Worm (Caenorhabditis elegans) whole organism, mixed stage, embryonic: ENCODE data around the gene haao-1.

Experiments
- M03D4.4 ChIP-seq: sonication (generic microtip); optimal IDR thresholded peaks from 2 replicates; lab custom pipeline; 2017; ENCODE audit warnings: mild to moderate bottlenecking, missing genetic modification characterization, missing compliant biosample characterization
- bed-3 ChIP-seq: fragments of 200-800 bp; sonication (Bioruptor generic); optimal IDR thresholded peaks from 3 replicates; lab custom pipeline; 2018; ENCODE audit warnings: mild to moderate bottlenecking, missing genetic modification characterization, moderate library complexity, missing compliant biosample characterization
- blmp-1 ChIP-seq: fragments of 150-350 bp; optimal IDR thresholded peaks from 2 replicates; lab custom pipeline; 2014; ENCODE audit warnings: missing biosample characterization, missing genetic modification characterization
- ceh-39 ChIP-seq: fragments of 150-350 bp; optimal IDR thresholded peaks from 2 replicates; lab custom pipeline; 2014; ENCODE audit warnings: missing biosample characterization, missing genetic modification characterization
- ceh-43 ChIP-seq: fragments of 200-800 bp; sonication (Bioruptor generic); optimal IDR thresholded peaks from 2 replicates; lab custom pipeline; 2018; ENCODE audit warnings: mild to moderate bottlenecking, missing genetic modification characterization, moderate library complexity, missing compliant biosample characterization
- ceh-83 ChIP-seq: fragments of 200-800 bp; sonication (Bioruptor generic); optimal IDR thresholded peaks from 2 replicates; lab custom pipeline; 2018; ENCODE audit warnings: mild to moderate bottlenecking, missing genetic modification characterization, missing compliant biosample characterization
- ces-1 ChIP-seq: fragments of 150-350 bp; optimal IDR thresholded peaks from 2 replicates; lab custom pipeline; 2014; ENCODE audit warnings: missing biosample characterization, missing genetic modification reagents, missing genetic modification characterization
- cnd-1 ChIP-seq: fragments of 200-800 bp; sonication (Bioruptor generic); optimal IDR thresholded peaks from 2 replicates; lab custom pipeline; 2018; ENCODE audit warnings: mild to moderate bottlenecking, missing genetic modification characterization, missing compliant biosample characterization
- drap-1 ChIP-seq: fragments of 200-800 bp; sonication (Bioruptor generic); optimal IDR thresholded peaks from 3 replicates; lab custom pipeline; 2018; ENCODE audit warnings: mild to moderate bottlenecking, missing genetic modification characterization, missing compliant biosample characterization
- elt-1 ChIP-seq: sonication (generic microtip); optimal IDR thresholded peaks from 2 replicates; lab custom pipeline; 2017; ENCODE audit warnings: missing genetic modification characterization, mild to moderate bottlenecking, missing compliant biosample characterization, antibody characterized with exemption, moderate library complexity, borderline replicate concordance; ENCODE audit not compliant: insufficient read depth
- elt-3 ChIP-seq: fragments of 150-350 bp; optimal IDR thresholded peaks from 2 replicates; lab custom pipeline; 2014; ENCODE audit warnings: missing biosample characterization, missing genetic modification characterization
- flh-1 ChIP-seq: fragments of 200-800 bp; sonication (Bioruptor generic); optimal IDR thresholded peaks from 2 replicates; lab custom pipeline; 2018; ENCODE audit warnings: mild to moderate bottlenecking, missing genetic modification characterization, moderate library complexity, missing compliant biosample characterization
- ham-2 ChIP-seq: fragments of 200-800 bp; sonication (Bioruptor generic); optimal IDR thresholded peaks from 2 replicates; lab custom pipeline; 2018; ENCODE audit warnings: mild to moderate bottlenecking, missing genetic modification characterization, missing compliant biosample characterization
- hlh-1 ChIP-seq: fragments of 150-350 bp; optimal IDR thresholded peaks from 2 replicates; lab custom pipeline; 2014; ENCODE audit warnings: missing biosample characterization, missing genetic modification reagents, missing genetic modification characterization
- lin-13 ChIP-seq: fragments of 150-350 bp; optimal IDR thresholded peaks from 2 replicates; lab custom pipeline; 2014; ENCODE audit warnings: missing biosample characterization, missing genetic modification characterization
- lin-32 ChIP-seq: fragments of 200-800 bp; sonication (Bioruptor generic); optimal IDR thresholded peaks from 2 replicates; lab custom pipeline; 2018; ENCODE audit warnings: mild to moderate bottlenecking, missing genetic modification characterization, missing compliant biosample characterization
- lsy-2 ChIP-seq: fragments of 150-350 bp; optimal IDR thresholded peaks from 2 replicates; lab custom pipeline; 2014; ENCODE audit warnings: missing biosample characterization, missing genetic modification characterization
- mab-5 ChIP-seq: fragments of 150-350 bp; optimal IDR thresholded peaks from 2 replicates; lab custom pipeline; 2014; ENCODE audit warnings: missing biosample characterization, missing genetic modification characterization
- mep-1 ChIP-seq: fragments of 150-350 bp; optimal IDR thresholded peaks from 2 replicates; lab custom pipeline; 2017; ENCODE audit warnings: missing biosample characterization, missing genetic modification reagents, missing genetic modification characterization, inconsistent platforms
- mls-2 ChIP-seq: sonication (generic microtip); optimal IDR thresholded peaks from 2 replicates; lab custom pipeline; 2016; ENCODE audit warnings: mild to moderate bottlenecking, missing genetic modification characterization, moderate library complexity, missing compliant biosample characterization
- nhr-12 ChIP-seq: fragments of 150-350 bp; optimal IDR thresholded peaks from 2 replicates; lab custom pipeline; 2014; ENCODE audit warnings: missing biosample characterization, missing genetic modification characterization
- nhr-2 ChIP-seq: fragments of 150-350 bp; optimal IDR thresholded peaks from 2 replicates; lab custom pipeline; 2014; ENCODE audit warnings: missing biosample characterization, missing genetic modification characterization
- nhr-237 ChIP-seq: fragments of 150-350 bp; optimal IDR thresholded peaks from 2 replicates; lab custom pipeline; 2014; ENCODE audit warnings: missing biosample characterization, missing genetic modification characterization
- nhr-28 ChIP-seq: fragments of 150-350 bp; optimal IDR thresholded peaks from 2 replicates; lab custom pipeline; 2014; ENCODE audit warnings: missing biosample characterization, missing genetic modification characterization
- nhr-76 ChIP-seq: sonication (generic microtip); optimal IDR thresholded peaks from 2 replicates; lab custom pipeline; 2017; ENCODE audit warnings: missing biosample characterization, missing genetic modification characterization
- pha-4 ChIP-seq: fragments of 150-350 bp; optimal IDR thresholded peaks from 2 replicates; lab custom pipeline; 2018; ENCODE audit warnings: missing biosample characterization, missing genetic modification reagents, missing genetic modification characterization
- sem-2 ChIP-seq: fragments of 200-800 bp; sonication (Bioruptor generic); optimal IDR thresholded peaks from 2 replicates; lab custom pipeline; 2018; ENCODE audit warnings: mild to moderate bottlenecking, missing genetic modification characterization, missing compliant biosample characterization
- snpc-4 ChIP-seq: fragments of 150-350 bp; optimal IDR thresholded peaks from 2 replicates; lab custom pipeline; 2014; ENCODE audit warnings: missing biosample characterization, missing genetic modification characterization
- sptf-1 ChIP-seq: sonication (generic microtip); optimal IDR thresholded peaks from 2 replicates; lab custom pipeline; 2017; ENCODE audit warnings: mild to moderate bottlenecking, missing genetic modification characterization, moderate library complexity, missing compliant biosample characterization
- tbx-8 ChIP-seq: fragments of 200-800 bp; sonication (Bioruptor generic); optimal IDR thresholded peaks from 2 replicates; lab custom pipeline; 2018; ENCODE audit warnings: mild to moderate bottlenecking, missing genetic modification characterization, moderate library complexity, missing compliant biosample characterization
- unc-120 ChIP-seq: sonication (generic microtip); optimal IDR thresholded peaks from 2 replicates; lab custom pipeline; 2017; ENCODE audit warnings: missing genetic modification characterization, missing compliant biosample characterization; ENCODE audit not compliant: poor library complexity, severe bottlenecking
- unc-39 ChIP-seq: fragments of 150-350 bp; optimal IDR thresholded peaks from 2 replicates; lab custom pipeline; 2014; ENCODE audit warnings: missing biosample characterization, missing genetic modification characterization
- unc-62 ChIP-seq: fragments of 150-350 bp; optimal IDR thresholded peaks from 2 replicates; lab custom pipeline; 2014; ENCODE audit warnings: missing biosample characterization, missing genetic modification reagents, missing genetic modification characterization
- ztf-11 ChIP-seq: fragments of 150-350 bp; optimal IDR thresholded peaks from 2 replicates; lab custom pipeline; 2014; ENCODE audit warnings: missing biosample characterization, missing genetic modification characterization

The haao-1 gene

ce11 chrV:9544176-9544632 lies 39.5 kb downstream of the haao-1 start, which contains the start of gene mdf-1:
TSS of gene mdf-1 (minus strand) at chrV:9544226.
- TF ChIP-seq unc-62 = peak; percentile 23
- TF ChIP-seq nhr-237 (tag; lab: Kevin White, UChicago) = peak; percentile 71
- TF ChIP-seq snpc-4 (tag; lab: Kevin White, UChicago) = no peak
- TF ChIP-seq M03D4.4 (tag; lab: Kevin White, UChicago) = peak; percentile 54
- TF ChIP-seq lin-13 (tag; lab: Kevin White, UChicago) = peak; percentile 71
- TF ChIP-seq nhr-2 (tag; lab: Kevin White, UChicago) = no peak
- no peak for TF ChIP-seq nhr-28 (tag; lab: Kevin White, UChicago)
- no peak for TF ChIP-seq blmp-1 (tag; lab: Kevin White, UChicago)
- peak; percentile 29 for TF ChIP-seq ceh-39
- peak; percentile 12 for TF ChIP-seq cnd-1 (tag; lab: Kevin White, UChicago)
- peak; percentile 35 for TF ChIP-seq mls-2 (tag; lab: Kevin White, UChicago)
- TF ChIP-seq ceh-43 (GFP tag; lab: Kevin White, UChicago) = peak; percentile 16
- peak; percentile 10 for TF ChIP-seq elt-1 (tag; lab: Kevin White, UChicago)
- no peak for TF ChIP-seq elt-3 (tag; lab: Kevin White, UChicago)
- peak; percentile 44 for TF ChIP-seq hlh-1 (tag; lab: Kevin White, UChicago)
- TF ChIP-seq sptf-1 = peak; percentile 70
- TF ChIP-seq ham-2 (GFP tag; lab: Kevin White, UChicago) = no peak
- no peak for TF ChIP-seq nhr-12
- peak; percentile 61 for TF ChIP-seq lsy-2 (tag; lab: Kevin White, UChicago)
- peak; percentile 83 for TF ChIP-seq mep-1 (tag; lab: Kevin White, UChicago)
- peak; percentile 57 for TF ChIP-seq pha-4 (tag; lab: Kevin White, UChicago)
- TF ChIP-seq ces-1 (GFP tag; lab: Kevin White, UChicago) = peak; percentile 49

ce11 chrV:9545238-9545709 lies 40.6 kb downstream of the haao-1 start, which contains the start of the genes his-35 and his-41:
TSS of gene his-35 (minus strand) at chrV:9545288.
TSS of gene his-41 (plus strand) at chrV:9545536.
- peak; percentile 32 for TF ChIP-seq pha-4 (tag; lab: Kevin White, UChicago)
- TF ChIP-seq ztf-11 = no peak
- no peak for TF ChIP-seq lin-13 (tag; lab: Kevin White, UChicago)
- TF ChIP-seq sem-2 (GFP tag; lab: Kevin White, UChicago) = no peak
- no peak for TF ChIP-seq drap-1 (GFP tag; lab: Kevin White, UChicago)
- no peak for TF ChIP-seq bed-3 (GFP tag; lab: Kevin White, UChicago)
- TF ChIP-seq unc-62 = no peak
- no peak for TF ChIP-seq sptf-1
- no peak for TF ChIP-seq elt-1 (tag; lab: Kevin White, UChicago)
- TF ChIP-seq ces-1 (GFP tag; lab: Kevin White, UChicago) = peak; percentile 26
- no peak for TF ChIP-seq lin-32 (GFP tag; lab: Kevin White, UChicago)
- no peak for TF ChIP-seq ham-2 (GFP tag; lab: Kevin White, UChicago)
- no peak for TF ChIP-seq nhr-76 (tag; lab: Kevin White, UChicago)
- no peak for TF ChIP-seq unc-120 (tag; lab: Kevin White, UChicago)
- TF ChIP-seq ceh-83 = no peak
- TF ChIP-seq, all 35 proteins: peak for 2

ce11 chrV:9546042-9546581 lies 41.4 kb downstream of the haao-1 start, which contains the start of gene C50F4.6:
TSS of gene C50F4.6 (plus strand) at chrV:9546092.
- peak; percentile 14 for TF ChIP-seq cnd-1 (tag; lab: Kevin White, UChicago)
- no peak for TF ChIP-seq mab-5 (tag; lab: Kevin White, UChicago)
- peak; percentile 27 for TF ChIP-seq lin-32 (GFP tag; lab: Kevin White, UChicago)
- TF ChIP-seq pha-4 (tag; lab: Kevin White, UChicago) = no peak
- TF ChIP-seq elt-3 (tag; lab: Kevin White, UChicago) = no peak

- TF ChIP-seq hlh-1 (tag; lab: Kevin White, UChicago) = peak; percentile 76
- peak; percentile 33 for TF ChIP-seq nhr-28 (tag; lab: Kevin White, UChicago)
- TF ChIP-seq nhr-12 = no peak
- no peak for TF ChIP-seq bed-3 (GFP tag; lab: Kevin White, UChicago)
- TF ChIP-seq lsy-2 (tag; lab: Kevin White, UChicago) = peak; percentile 86
- peak; percentile 36 for TF ChIP-seq mab-5 (tag; lab: Kevin White, UChicago)
- TF ChIP-seq elt-1 (tag; lab: Kevin White, UChicago) = no peak
- TF ChIP-seq ham-2 (GFP tag; lab: Kevin White, UChicago) = peak; percentile 29
- TF ChIP-seq unc-120 (tag; lab: Kevin White, UChicago) = peak; percentile 85
- TF ChIP-seq cnd-1 (tag; lab: Kevin White, UChicago) = peak; percentile 49
- peak; percentile 97 for TF ChIP-seq mep-1 (tag; lab: Kevin White, UChicago)
- peak; percentile 95 for TF ChIP-seq pha-4 (tag; lab: Kevin White, UChicago)
- peak; percentile 72 for TF ChIP-seq M03D4.4 (tag; lab: Kevin White, UChicago)
- TF ChIP-seq ceh-43 (GFP tag; lab: Kevin White, UChicago) = peak; percentile 54
- TF ChIP-seq ceh-39 = peak; percentile 86
- TF ChIP-seq snpc-4 (tag; lab: Kevin White, UChicago) = no peak
- TF ChIP-seq nhr-76 (tag; lab: Kevin White, UChicago) = no peak
- TF ChIP-seq nhr-237 (tag; lab: Kevin White, UChicago) = peak; percentile 96
- TF ChIP-seq ces-1 (GFP tag; lab: Kevin White, UChicago) = peak; percentile 78
- TF ChIP-seq nhr-2 (tag; lab: Kevin White, UChicago) = peak; percentile 38
- peak; percentile 96 for TF ChIP-seq lin-13 (tag; lab: Kevin White, UChicago)
- no peak for TF ChIP-seq sem-2 (GFP tag; lab: Kevin White, UChicago)
- peak; percentile 97 for TF ChIP-seq unc-62
- peak; percentile 70 for TF ChIP-seq mls-2 (tag; lab: Kevin White, UChicago)
- peak; percentile 54 for TF ChIP-seq elt-3 (tag; lab: Kevin White, UChicago)
- peak; percentile 76 for TF ChIP-seq sptf-1
- TF ChIP-seq lin-32 (GFP tag; lab: Kevin White, UChicago) = peak; percentile 8
- TF ChIP-seq ztf-11 = peak; percentile 78
- TF ChIP-seq ceh-83 = peak; percentile 68
- peak; percentile 59 for TF ChIP-seq tbx-8 (GFP tag; lab: Kevin White, UChicago)
- TF ChIP-seq blmp-1 (tag; lab: Kevin White, UChicago) = no peak
- peak; percentile 79 for TF ChIP-seq drap-1 (GFP tag; lab: Kevin White, UChicago)
- no peak for TF ChIP-seq unc-39
- no peak for TF ChIP-seq flh-1
Observed at ce11 chrV:9546860-9547269, 42.2 kb downstream of the haao-1 start, which contains the start of gene his-37. TSS of gene his-37 (plus strand) at chrV:9547105.
